Worm (Caenorhabditis elegans): ENCODE results near the gene nas-21.

ce11 chrV:11506347-11506746, 34.0 kb downstream of the nas-21 start:
- TF ChIP-seq hlh-6 (tag; optimal IDR thresholded peaks at IDR 0.05) (no peak), unc-86 (tag; optimal IDR thresholded peaks at IDR 0.05) (no peak), elt-4 (tag; optimal IDR thresholded peaks at IDR 0.05) (no peak), pha-4 (tag; optimal IDR thresholded peaks at IDR 0.05) (no peak), tbx-7 (tag; optimal IDR thresholded peaks at IDR 0.05) (no peak)
